Worm (Caenorhabditis elegans) whole organism, L1 larva: Measurements from ENCODE around the gene C05G5.7.

ENCODE experiments used
- C04F5.9 ChIP-seq: sonication (generic microtip); optimal IDR thresholded peaks from 2 replicates; lab custom pipeline; 2016; ENCODE audit warnings: missing genetic modification characterization, missing compliant biosample characterization
- C16A3.4 ChIP-seq: fragments of 150-350 bp; optimal IDR thresholded peaks from 2 replicates; lab custom pipeline; 2014; ENCODE audit warnings: missing biosample characterization, missing genetic modification characterization
- C34B4.2 ChIP-seq: sonication (generic microtip); optimal IDR thresholded peaks from 2 replicates; lab custom pipeline; 2017; ENCODE audit warnings: mild to moderate bottlenecking, missing genetic modification characterization, missing compliant biosample characterization
- F16B12.6 ChIP-seq: fragments of 150-350 bp; optimal IDR thresholded peaks from 2 replicates; lab custom pipeline; 2014; ENCODE audit warnings: missing biosample characterization, missing genetic modification characterization
- aha-1 ChIP-seq: fragments of 150-350 bp; optimal IDR thresholded peaks from 2 replicates; lab custom pipeline; 2014; ENCODE audit warnings: missing biosample characterization, missing genetic modification characterization
- aly-2 ChIP-seq: fragments of 150-350 bp; optimal IDR thresholded peaks from 2 replicates; lab custom pipeline; 2014; ENCODE audit warnings: missing biosample characterization, missing genetic modification characterization
- ceh-63 ChIP-seq: fragments of 200-800 bp; sonication (Bioruptor generic); optimal IDR thresholded peaks from 2 replicates; lab custom pipeline; 2018; ENCODE audit warnings: mild to moderate bottlenecking, missing genetic modification characterization, missing compliant biosample characterization
- ceh-8 ChIP-seq: fragments of 200-800 bp; sonication (Bioruptor generic); optimal IDR thresholded peaks from 2 replicates; lab custom pipeline; 2018; ENCODE audit warnings: mild to moderate bottlenecking, missing genetic modification characterization, moderate library complexity, missing compliant biosample characterization
- ceh-82 ChIP-seq, 3 experiments: fragments of 150-350 bp in 1 of 3; sonication (generic microtip) in 2 of 3; optimal IDR thresholded peaks; 2 replicates each; lab custom pipeline; 2014 to 2017; ENCODE audit warnings: missing biosample characterization in 3 of 3, missing genetic modification characterization in 3 of 3
- ceh-88 ChIP-seq: fragments of 200-800 bp; sonication (Bioruptor generic); IDR thresholded peaks from 2 replicates; pipeline ENCODE4 v1.3.6; 2022; ENCODE audit warnings: missing genetic modification characterization, missing compliant biosample characterization
- ceh-90 ChIP-seq: sonication (generic microtip); optimal IDR thresholded peaks from 2 replicates; lab custom pipeline; 2016; ENCODE audit warnings: missing genetic modification characterization, missing compliant biosample characterization
- dsc-1 ChIP-seq: sonication (generic microtip); optimal IDR thresholded peaks from 2 replicates; lab custom pipeline; 2016; ENCODE audit warnings: mild to moderate bottlenecking, missing genetic modification characterization, missing compliant biosample characterization
- efl-1 ChIP-seq, 4 experiments: fragments of 150-350 bp; optimal IDR thresholded peaks in 3 of 4; peaks in 1 of 4; 1 replicate in 1 of 4; 2 replicates in 3 of 4; lab custom pipeline; 2014; ENCODE audit warnings: missing biosample characterization in 2 of 4, missing genetic modification characterization in 2 of 4, missing genetic modification reagents in 2 of 4
- efl-3 ChIP-seq: fragments of 200-800 bp; sonication (Bioruptor generic); optimal IDR thresholded peaks from 2 replicates; lab custom pipeline; 2018; ENCODE audit warnings: mild to moderate bottlenecking, missing genetic modification characterization, missing compliant biosample characterization
- egl-13 ChIP-seq: sonication (generic microtip); optimal IDR thresholded peaks from 2 replicates; lab custom pipeline; 2016; ENCODE audit warnings: missing genotype, missing genetic modification reagents, missing genetic modification characterization, missing compliant biosample characterization
- egl-27 ChIP-seq, 2 experiments: fragments of 150-350 bp in 1 of 2; sonication (generic microtip); optimal IDR thresholded peaks; 3 replicates each; lab custom pipeline; 2017 to 2018; ENCODE audit warnings: missing biosample characterization in 2 of 2, missing genetic modification characterization in 2 of 2, missing genetic modification reagents in 2 of 2
- fkh-10 ChIP-seq: sonication (generic microtip); optimal IDR thresholded peaks from 2 replicates; lab custom pipeline; 2017; ENCODE audit warnings: missing biosample characterization, missing genetic modification reagents, missing genetic modification characterization
- fkh-4 ChIP-seq: sonication (generic microtip); optimal IDR thresholded peaks from 2 replicates; lab custom pipeline; 2016; ENCODE audit warnings: missing compliant biosample characterization, missing genetic modification characterization, borderline replicate concordance
- fkh-8 ChIP-seq: sonication (generic microtip); optimal IDR thresholded peaks from 2 replicates; lab custom pipeline; 2016; ENCODE audit warnings: mild to moderate bottlenecking, missing genetic modification characterization, missing compliant biosample characterization
- fos-1 ChIP-seq: fragments of 150-350 bp; optimal IDR thresholded peaks from 2 replicates; lab custom pipeline; 2014; ENCODE audit warnings: missing biosample characterization, missing genetic modification characterization
- hlh-17 ChIP-seq: fragments of 200-800 bp; sonication (Bioruptor generic); optimal IDR thresholded peaks from 2 replicates; lab custom pipeline; 2018; ENCODE audit warnings: missing genetic modification characterization, mild to moderate bottlenecking, missing compliant biosample characterization, moderate library complexity, borderline replicate concordance
- isw-1 ChIP-seq: fragments of 200-800 bp; sonication (Bioruptor generic); IDR thresholded peaks from 2 replicates; pipeline ENCODE4 v1.3.6; 2022; ENCODE audit warnings: missing genetic modification characterization, missing compliant biosample characterization
- lin-15B ChIP-seq: fragments of 150-350 bp; sonication (generic microtip); optimal IDR thresholded peaks from 3 replicates; lab custom pipeline; 2014; ENCODE audit warnings: missing biosample characterization, missing genetic modification characterization
- lin-35 ChIP-seq, 2 experiments: fragments of 150-350 bp; optimal IDR thresholded peaks; 2 replicates each; lab custom pipeline; 2014; ENCODE audit warnings: missing biosample characterization in 2 of 2, missing genetic modification characterization in 2 of 2, missing genetic modification reagents in 2 of 2
- lin-39 ChIP-seq: fragments of 150-350 bp; optimal IDR thresholded peaks from 2 replicates; lab custom pipeline; 2014; ENCODE audit warnings: missing biosample characterization, missing genetic modification reagents, missing genetic modification characterization
- lsy-2 ChIP-seq, 2 experiments: fragments of 150-350 bp; optimal IDR thresholded peaks; 2 replicates each; lab custom pipeline; 2014; ENCODE audit warnings: missing biosample characterization in 2 of 2, missing genetic modification characterization in 2 of 2
- mdl-1 ChIP-seq, 2 experiments: fragments of 150-350 bp; optimal IDR thresholded peaks; 2 replicates each; lab custom pipeline; 2014 to 2017; ENCODE audit warnings: missing biosample characterization in 2 of 2, missing genetic modification characterization in 2 of 2, inconsistent platforms in 1 of 2
- mep-1 ChIP-seq: fragments of 150-350 bp; optimal IDR thresholded peaks from 2 replicates; lab custom pipeline; 2014; ENCODE audit warnings: missing biosample characterization, missing genetic modification characterization
- nhr-11 ChIP-seq: fragments of 150-350 bp; optimal IDR thresholded peaks from 2 replicates; lab custom pipeline; 2014; ENCODE audit warnings: missing biosample characterization, missing genetic modification characterization
- nhr-237 ChIP-seq: fragments of 150-350 bp; optimal IDR thresholded peaks from 2 replicates; lab custom pipeline; 2014; ENCODE audit warnings: missing biosample characterization, missing genetic modification characterization
- nhr-28 ChIP-seq: fragments of 150-350 bp; optimal IDR thresholded peaks from 2 replicates; lab custom pipeline; 2014; ENCODE audit warnings: missing biosample characterization, missing genetic modification characterization
- nhr-71 ChIP-seq: sonication (generic microtip); optimal IDR thresholded peaks from 2 replicates; lab custom pipeline; 2016; ENCODE audit warnings: mild to moderate bottlenecking, missing genetic modification characterization, moderate library complexity, missing compliant biosample characterization
- nhr-76 ChIP-seq: sonication (generic microtip); optimal IDR thresholded peaks from 2 replicates; lab custom pipeline; 2017; ENCODE audit warnings: missing biosample characterization, missing genetic modification characterization
- nhr-77 ChIP-seq: fragments of 150-350 bp; optimal IDR thresholded peaks from 2 replicates; lab custom pipeline; 2014; ENCODE audit warnings: missing biosample characterization, missing genetic modification characterization
- nhr-84 ChIP-seq: sonication (generic microtip); optimal IDR thresholded peaks from 2 replicates; lab custom pipeline; 2017; ENCODE audit warnings: missing biosample characterization, missing genetic modification characterization
- nhr-85 ChIP-seq: sonication (generic microtip); peaks from one replicate; lab custom pipeline; 2016; ENCODE audit warnings: missing genetic modification characterization, inconsistent platforms, missing compliant biosample characterization
- pag-3 ChIP-seq: sonication (generic microtip); optimal IDR thresholded peaks from 2 replicates; lab custom pipeline; 2017; ENCODE audit warnings: missing genetic modification characterization, mild to moderate bottlenecking, missing compliant biosample characterization, antibody characterized with exemption, borderline replicate concordance; ENCODE audit not compliant: insufficient read depth
- rnt-1 ChIP-seq: sonication (generic microtip); optimal IDR thresholded peaks from 2 replicates; lab custom pipeline; 2016; ENCODE audit warnings: mild to moderate bottlenecking, missing genetic modification characterization, moderate library complexity, missing compliant biosample characterization
- skn-1 ChIP-seq: fragments of 150-350 bp; optimal IDR thresholded peaks from 2 replicates; lab custom pipeline; 2014; ENCODE audit warnings: missing biosample characterization, missing genetic modification characterization
- sup-37 ChIP-seq: fragments of 200-800 bp; sonication (Bioruptor generic); optimal IDR thresholded peaks from 2 replicates; lab custom pipeline; 2018; ENCODE audit warnings: mild to moderate bottlenecking, missing genetic modification characterization, missing compliant biosample characterization
- tbx-2 ChIP-seq: sonication (generic microtip); optimal IDR thresholded peaks from 2 replicates; lab custom pipeline; 2016; ENCODE audit warnings: missing genetic modification characterization, missing compliant biosample characterization
- tlp-1 ChIP-seq: fragments of 150-350 bp; optimal IDR thresholded peaks from 2 replicates; lab custom pipeline; 2014; ENCODE audit warnings: missing biosample characterization, missing genetic modification characterization
- unc-130 ChIP-seq: fragments of 150-350 bp; optimal IDR thresholded peaks from 2 replicates; lab custom pipeline; 2017; ENCODE audit warnings: missing biosample characterization, missing genetic modification characterization, inconsistent platforms
- unc-86 ChIP-seq: sonication (generic microtip); optimal IDR thresholded peaks from 2 replicates; lab custom pipeline; 2016; ENCODE audit warnings: missing genetic modification characterization, missing compliant biosample characterization
- unc-98 ChIP-seq: fragments of 200-800 bp; sonication (Bioruptor generic); IDR thresholded peaks from 2 replicates; pipeline ENCODE4 v1.3.6; 2022; ENCODE audit warnings: missing genetic modification characterization, missing compliant biosample characterization
- zag-1 ChIP-seq: fragments of 150-350 bp; optimal IDR thresholded peaks from 2 replicates; lab custom pipeline; 2014; ENCODE audit warnings: missing biosample characterization, missing genetic modification characterization
- ztf-11 ChIP-seq, 2 experiments: sonication (generic microtip); optimal IDR thresholded peaks; 2 replicates each; lab custom pipeline; 2016 to 2017; ENCODE audit warnings: missing genetic modification characterization in 2 of 2, missing biosample characterization in 1 of 2, missing compliant biosample characterization in 1 of 2

C05G5.7 gene

ce11 chrX:14753514-14754076 lies 10.0 kb upstream of the C05G5.7 start, which contains the start of gene sucl-1 (continued):
- peak; percentile 55 for TF ChIP-seq skn-1
- peak; percentile 68 for TF ChIP-seq nhr-237 (tag; lab: Kevin White, UChicago)
- peak; percentile 88 for TF ChIP-seq mep-1 (tag; lab: Kevin White, UChicago)
- TF ChIP-seq pag-3 (tag; lab: Kevin White, UChicago), result peak; percentile 42
- peak; percentile 5 for TF ChIP-seq aly-2 (tag; lab: Kevin White, UChicago)
- no peak for TF ChIP-seq nhr-28 (tag; lab: Kevin White, UChicago)
- no peak for TF ChIP-seq C34B4.2
- TF ChIP-seq nhr-76 (tag; lab: Kevin White, UChicago), result no peak
- TF ChIP-seq nhr-85 (tag; lab: Kevin White, UChicago), result peak; percentile 87
- TF ChIP-seq lsy-2 (tag; optimal IDR thresholded peaks at IDR 0.05; lab: Kevin White, UChicago), result peak; percentile 55 to 81
- TF ChIP-seq fkh-4 (tag; lab: Kevin White, UChicago), result no peak
- peak; percentile 31 for TF ChIP-seq ceh-8 (GFP tag; lab: Kevin White, UChicago)
- TF ChIP-seq nhr-77 (tag; lab: Kevin White, UChicago), result peak; percentile 89
- TF ChIP-seq rnt-1 (tag; lab: Kevin White, UChicago), result peak; percentile 81
- peak; percentile 28 for TF ChIP-seq lin-15B (tag; lab: Kevin White, UChicago)
- TF ChIP-seq efl-1 (optimal IDR thresholded peaks at IDR 0.05; lab: Kevin White, UChicago), result peak; percentile 57 to 67
- TF ChIP-seq efl-1 (GFP tag; optimal IDR thresholded peaks at IDR 0.05 in 1 of 2; lab: Kevin White, UChicago), result peak; percentile 25 to 73
- TF ChIP-seq F16B12.6 (tag; lab: Kevin White, UChicago), result peak; percentile 52
- TF ChIP-seq, all 84 proteins: peak for 51

DNA sequence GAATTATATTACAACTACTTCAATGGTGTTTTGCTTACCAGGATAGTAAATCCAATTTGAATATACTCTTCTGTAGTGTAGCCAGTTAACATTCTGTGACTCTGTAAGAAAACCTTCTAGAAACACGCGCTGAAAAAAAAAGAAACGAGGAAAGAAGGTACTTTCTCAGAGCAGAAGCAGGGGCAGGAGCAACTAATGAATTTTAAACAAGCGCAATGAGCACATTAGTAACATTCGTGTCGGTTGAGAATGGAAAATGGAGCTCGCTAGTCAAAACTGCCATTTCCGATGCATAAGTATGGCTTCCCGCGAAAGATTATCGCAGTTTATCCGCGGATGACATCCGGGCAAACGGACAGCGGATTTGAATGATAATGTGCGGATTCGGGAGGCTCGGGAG lies 8.3 kb upstream of the C05G5.7 start, which contains the start of gene C05G5.3:
Gene C05G5.3 (minus strand): TSS at position 101 of the 400 bp plus-strand sequence.
- TF ChIP-seq nhr-85 (tag; lab: Kevin White, UChicago), result no peak
- no peak for TF ChIP-seq fos-1 (tag; lab: Kevin White, UChicago)
- no peak for TF ChIP-seq lin-35 (GFP tag; optimal IDR thresholded peaks at IDR 0.05; lab: Kevin White, UChicago)
- TF ChIP-seq dsc-1 (tag; lab: Kevin White, UChicago), result peak; percentile 29
- TF ChIP-seq unc-130 (tag; lab: Kevin White, UChicago), result no peak
- TF ChIP-seq fkh-8 (tag; lab: Kevin White, UChicago), result peak; percentile 40
- TF ChIP-seq sup-37 (GFP tag; lab: Kevin White, UChicago), result no peak
- no peak for TF ChIP-seq ceh-82 (tag; optimal IDR thresholded peaks at IDR 0.05; lab: Kevin White, UChicago)
- TF ChIP-seq ztf-11 (tag; optimal IDR thresholded peaks at IDR 0.05; lab: Kevin White, UChicago), result no peak
- no peak for TF ChIP-seq unc-86 (tag; lab: Kevin White, UChicago)
- TF ChIP-seq hlh-17, result no peak
- no peak for TF ChIP-seq zag-1 (tag; lab: Kevin White, UChicago)
- TF ChIP-seq, all 84 proteins: peak for 2

DNA sequence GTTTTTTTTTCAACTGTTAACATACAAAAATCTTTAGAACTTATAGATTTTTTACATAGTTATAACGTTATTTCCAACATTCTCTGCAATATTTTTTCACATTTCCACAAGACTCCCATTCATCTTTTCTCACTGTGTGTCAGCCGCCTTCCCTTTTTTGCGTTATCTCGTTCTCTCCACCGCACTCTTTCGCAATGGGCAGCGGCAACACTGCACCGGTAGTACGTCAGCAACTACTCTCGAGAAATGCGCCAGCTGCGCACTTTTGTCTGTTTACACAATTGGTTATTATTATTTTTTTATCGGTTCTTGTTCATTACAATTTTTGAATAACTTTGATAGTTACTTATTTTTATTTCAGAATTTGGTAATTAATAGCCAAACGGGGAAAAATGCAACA lies 3.4 kb upstream of the C05G5.7 start, which contains the start of gene C05G5.2:
Gene C05G5.2 (plus strand): TSS at position 356 of the 400 bp plus-strand sequence.
- no peak for TF ChIP-seq ceh-63
- TF ChIP-seq C04F5.9, result peak; percentile 33
- no peak; the same call in 1 of the 2 replicates for TF ChIP-seq ceh-88 (GFP tag; lab: Robert Waterston, UW)
- TF ChIP-seq zag-1 (tag; lab: Kevin White, UChicago), result no peak
- peak; percentile 66 for TF ChIP-seq fkh-10 (GFP tag; lab: Kevin White, UChicago)
- no peak for TF ChIP-seq ceh-90 (tag; lab: Kevin White, UChicago)
- TF ChIP-seq isw-1 (GFP tag; lab: Robert Waterston, UW), result peak; percentile 63
- TF ChIP-seq nhr-77 (tag; lab: Kevin White, UChicago), result peak; percentile 70
- peak; percentile 90 for TF ChIP-seq nhr-85 (tag; lab: Kevin White, UChicago)
- TF ChIP-seq nhr-71 (tag; lab: Kevin White, UChicago), result peak; percentile 90
- peak; percentile 36 for TF ChIP-seq fos-1 (tag; lab: Kevin White, UChicago)
- no peak for TF ChIP-seq C34B4.2
- peak in 1 of 2 experiments; percentile 4 for TF ChIP-seq ztf-11 (tag; optimal IDR thresholded peaks at IDR 0.05; lab: Kevin White, UChicago)
- TF ChIP-seq mdl-1 (tag; optimal IDR thresholded peaks at IDR 0.05; lab: Kevin White, UChicago), result peak in 1 of 2 experiments; percentile 84
- TF ChIP-seq ceh-8 (GFP tag; lab: Kevin White, UChicago), result peak; percentile 43
- TF ChIP-seq tlp-1, result no peak
- TF ChIP-seq unc-98, result no peak
- peak; percentile 3 for TF ChIP-seq aha-1 (tag; lab: Kevin White, UChicago)
- TF ChIP-seq lin-39 (tag; lab: Kevin White, UChicago), result no peak
- TF ChIP-seq nhr-11 (tag; lab: Kevin White, UChicago), result no peak
- peak; percentile 76 for TF ChIP-seq egl-13
- no peak for TF ChIP-seq nhr-84 (tag; lab: Kevin White, UChicago)
- TF ChIP-seq egl-27 (tag; optimal IDR thresholded peaks at IDR 0.05; lab: Kevin White, UChicago), result no peak
- TF ChIP-seq efl-3 (GFP tag; lab: Kevin White, UChicago), result no peak
- peak; percentile 84 for TF ChIP-seq tbx-2 (tag; lab: Kevin White, UChicago)
- no peak for TF ChIP-seq aly-2 (tag; lab: Kevin White, UChicago)
- TF ChIP-seq C16A3.4 (tag; lab: Kevin White, UChicago), result peak; percentile 95
